Worm (Caenorhabditis elegans) whole organism, late embryonic: Measurements from ENCODE around the gene nstp-5.

Source experiments
- F13H6.1 ChIP-seq: sonication (generic microtip); optimal IDR thresholded peaks from 2 replicates; lab custom pipeline; 2016; ENCODE audit warnings: missing genetic modification characterization, missing compliant biosample characterization
- K02D7.2 ChIP-seq: sonication (generic microtip); optimal IDR thresholded peaks from 2 replicates; lab custom pipeline; 2017; ENCODE audit warnings: mild to moderate bottlenecking, missing genetic modification characterization, missing compliant biosample characterization
- ama-1 ChIP-seq: fragments of 150-350 bp; optimal IDR thresholded peaks from 2 replicates; lab custom pipeline; 2014
- ceh-22 ChIP-seq: sonication (generic microtip); optimal IDR thresholded peaks from 2 replicates; lab custom pipeline; 2017; ENCODE audit warnings: missing biosample characterization, missing genetic modification characterization
- hlh-8 ChIP-seq: sonication (generic microtip); optimal IDR thresholded peaks from 2 replicates; lab custom pipeline; 2016; ENCODE audit warnings: missing genotype, missing genetic modification characterization, missing compliant biosample characterization
- nhr-232 ChIP-seq: sonication (generic microtip); optimal IDR thresholded peaks from 2 replicates; lab custom pipeline; 2016; ENCODE audit warnings: missing genetic modification characterization, missing compliant biosample characterization
- pha-2 ChIP-seq: sonication (generic microtip); optimal IDR thresholded peaks from 2 replicates; lab custom pipeline; 2017; ENCODE audit warnings: mild to moderate bottlenecking, missing genetic modification characterization, missing compliant biosample characterization

DNA sequence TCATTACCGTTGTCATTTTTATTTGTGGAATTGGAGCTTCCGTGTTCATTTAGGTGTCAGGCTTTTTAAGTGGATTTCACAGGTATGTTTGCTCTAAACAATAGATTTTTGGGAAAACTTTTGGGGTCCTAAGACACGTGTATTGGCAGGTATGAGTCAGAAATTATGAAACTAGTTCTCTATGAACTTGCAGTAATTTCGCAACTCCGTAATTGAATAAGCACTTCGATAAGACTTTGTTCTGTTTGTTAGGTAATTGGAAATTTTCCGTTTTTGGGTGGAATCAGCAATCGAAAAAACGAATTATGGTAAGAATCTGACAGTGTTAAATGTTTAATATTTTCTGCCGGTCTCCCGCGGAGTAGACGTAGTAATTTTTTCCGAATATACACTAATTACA is 41.8 kb downstream of the nstp-5 start:
- no peak for TF ChIP-seq F13H6.1 (tag; lab: Kevin White, UChicago)
- no peak for TF ChIP-seq hlh-8
- no peak for TF ChIP-seq K02D7.2 (tag; lab: Kevin White, UChicago)
- TF ChIP-seq pha-2 = no peak
- TF ChIP-seq nhr-232 (tag; lab: Kevin White, UChicago) = no peak
- TF ChIP-seq ama-1 (lab: Kevin White, UChicago) = no peak
- TF ChIP-seq ceh-22 (tag; lab: Kevin White, UChicago) = no peak
